Worm (Caenorhabditis elegans): ENCODE data around the gene Y44A6D.7.

ce11 chrV:20770061-20770460 is 44.5 kb upstream of the Y44A6D.7 start, which contains the start of gene elp-1:
- TF ChIP-seq unc-86 (tag; optimal IDR thresholded peaks at IDR 0.05) (no peak), hlh-8 (tag; optimal IDR thresholded peaks at IDR 0.05) (no peak), fkh-10 (GFP tag; optimal IDR thresholded peaks at IDR 0.05) (no peak), dve-1 (tag; optimal IDR thresholded peaks at IDR 0.05) (no peak), ceh-31 (tag; optimal IDR thresholded peaks at IDR 0.05) (no peak), C08G9.2 (tag; optimal IDR thresholded peaks at IDR 0.05) (no peak), ama-1 (optimal IDR thresholded peaks at IDR 0.05) (no peak), ceh-19 (GFP tag; optimal IDR thresholded peaks at IDR 0.05) (no peak)

All from whole organism, late embryonic.